Fruit fly (Drosophila melanogaster) whole organism: ENCODE measurements around the gene spn-E.

Source experiments
- Dll ChIP-seq: fragments of >200 bp; optimal IDR thresholded peaks from 2 replicates; lab custom pipeline; 2017
- pan ChIP-seq: fragments of >200 bp; optimal IDR thresholded peaks from 2 replicates; lab custom pipeline; 2017
- usp ChIP-seq: fragments of >200 bp; optimal IDR thresholded peaks from 2 replicates; lab custom pipeline; 2017; ENCODE audit warnings: missing biosample characterization, missing genetic modification characterization, mixed read lengths

dm6 chr3R:15891188-15891820, 54.1 kb downstream of the spn-E start:
- TF ChIP-seq pan (lab: Kevin White, UChicago) (no peak), Dll (no peak), usp (GFP tag; lab: Kevin White, UChicago) (no peak)
